Fruit fly (Drosophila melanogaster): ENCODE measurements around the gene Rap1.
A peak's percentile ranks its signal among the peaks of the same experiment; 100 is the strongest.

Rap1 gene

dm6 chr3L:1900633-1901032 is 38.6 kb upstream of the Rap1 start:
- TF ChIP-seq Taf1 (GFP tag; IDR thresholded peaks at IDR 0.05) (no peak), knrl (GFP tag; IDR thresholded peaks at IDR 0.05; ENCODE audit: partially characterized antibody) (no peak), Stat92E (GFP tag; optimal IDR thresholded peaks at IDR 0.05) (no peak), odd (GFP tag; optimal IDR thresholded peaks at IDR 0.05) (no peak), Dll (GFP tag; IDR thresholded peaks at IDR 0.05; ENCODE audit: partially characterized antibody) (no peak), Drgx (GFP tag; IDR thresholded peaks at IDR 0.05) (peak; percentile 93)

- TF ChIP-seq CG14441 (GFP tag; IDR thresholded peaks at IDR 0.05) (no peak), CG18011 (GFP tag; optimal IDR thresholded peaks at IDR 0.05) (no peak), row (GFP tag; IDR thresholded peaks at IDR 0.05) (no peak), slou (GFP tag; optimal IDR thresholded peaks at IDR 0.05) (no peak), Mrtf (GFP tag; IDR thresholded peaks at IDR 0.05) (no peak), GATAe (GFP tag; conservative IDR thresholded peaks at IDR 0.05) (no peak), pho (GFP tag; optimal IDR thresholded peaks at IDR 0.05) (no peak), Gsc (GFP tag; IDR thresholded peaks at IDR 0.05) (no peak), zfh1 (GFP tag; IDR thresholded peaks at IDR 0.05) (no peak)
Measured at dm6 chr3L:1899616-1900015, 37.6 kb upstream of the Rap1 start.

- TF ChIP-seq CG10209 (GFP tag; optimal IDR thresholded peaks at IDR 0.05) (no peak), CG12659 (GFP tag; optimal IDR thresholded peaks at IDR 0.05) (no peak), CG13287 (GFP tag; IDR thresholded peaks at IDR 0.05; ENCODE audit: partially characterized antibody) (no peak), CG4404 (GFP tag; IDR thresholded peaks at IDR 0.05) (no peak), Sry-β (GFP tag; optimal IDR thresholded peaks at IDR 0.05) (no peak), Ets65A (GFP tag) (peak; percentile 0)
Measured at dm6 chr3L:1897709-1898108, 35.7 kb upstream of the Rap1 start.

- TF ChIP-seq run (tag; optimal IDR thresholded peaks at IDR 0.05): no peak
- peak; percentile 15 for TF ChIP-seq Fer3 (tag; optimal IDR thresholded peaks at IDR 0.05)
- peak; percentile 22 for TF ChIP-seq Hmr (GFP tag; optimal IDR thresholded peaks at IDR 0.05)
- TF ChIP-seq CG9437 (GFP tag; optimal IDR thresholded peaks at IDR 0.05): no peak
- TF ChIP-seq CG8924 (tag; optimal IDR thresholded peaks at IDR 0.05): no peak
- TF ChIP-seq nom (GFP tag; optimal IDR thresholded peaks at IDR 0.05): peak; percentile 16
- TF ChIP-seq CG18476 (GFP tag; optimal IDR thresholded peaks at IDR 0.05): no peak
- no peak for TF ChIP-seq CG9797 (GFP tag; optimal IDR thresholded peaks at IDR 0.05)
- TF ChIP-seq Usf (GFP tag; optimal IDR thresholded peaks at IDR 0.05): no peak
- TF ChIP-seq ewg (GFP tag; optimal IDR thresholded peaks at IDR 0.05): no peak
- TF ChIP-seq dm (GFP tag; optimal IDR thresholded peaks at IDR 0.05): no peak
- no peak for TF ChIP-seq esg (GFP tag; conservative IDR thresholded peaks at IDR 0.05)
- TF ChIP-seq lab (GFP tag; optimal IDR thresholded peaks at IDR 0.05): no peak
- peak; percentile 3 for TF ChIP-seq Nf-YB (GFP tag; optimal IDR thresholded peaks at IDR 0.05)
- TF ChIP-seq dysf (GFP tag; IDR thresholded peaks at IDR 0.05): peak; percentile 53; the same call in 2 of the 3 replicates
- no peak for TF ChIP-seq Side (GFP tag; optimal IDR thresholded peaks at IDR 0.05)
- TF ChIP-seq row (GFP tag; IDR thresholded peaks at IDR 0.05): peak; percentile 47; the same call in 2 of the 3 replicates
- no peak for TF ChIP-seq ranshi (GFP tag; IDR thresholded peaks at IDR 0.05)
- TF ChIP-seq CG6654 (GFP tag; optimal IDR thresholded peaks at IDR 0.05): peak; percentile 92
- peak; percentile 55 for TF ChIP-seq CG17359 (tag; optimal IDR thresholded peaks at IDR 0.05)
- peak; percentile 3 for TF ChIP-seq CG13424 (tag; optimal IDR thresholded peaks at IDR 0.05)
- 0 out of 3 replicates have a peak, but pooled peaks have one; percentile 17 for TF ChIP-seq CG7357 (GFP tag; IDR thresholded peaks at IDR 0.05)
- TF ChIP-seq CG9215 (GFP tag; IDR thresholded peaks at IDR 0.05): no peak
- TF ChIP-seq CG16863 (GFP tag; optimal IDR thresholded peaks at IDR 0.05): no peak
- no peak for TF ChIP-seq exex (tag; optimal IDR thresholded peaks at IDR 0.05)
- peak; percentile 43 for TF ChIP-seq gem (tag; optimal IDR thresholded peaks at IDR 0.05)
- no peak for TF ChIP-seq gsb-n (tag; optimal IDR thresholded peaks at IDR 0.05)
Measured at dm6 chr3L:1891914-1892313, 29.9 kb upstream of the Rap1 start.

Measured in whole organism, embryonic.